Worm (Caenorhabditis elegans) whole organism, late embryonic: ENCODE results near the gene C23H4.8.

Experiments used
- T23F11.4 ChIP-seq: fragments of 200-800 bp; sonication (Bioruptor generic); optimal IDR thresholded peaks from 2 replicates; lab custom pipeline; 2018; ENCODE audit warnings: mild to moderate bottlenecking, missing genetic modification characterization, missing compliant biosample characterization
- ama-1 ChIP-seq: fragments of 150-350 bp; optimal IDR thresholded peaks from 2 replicates; lab custom pipeline; 2014
- ceh-22 ChIP-seq: sonication (generic microtip); optimal IDR thresholded peaks from 2 replicates; lab custom pipeline; 2017; ENCODE audit warnings: missing biosample characterization, missing genetic modification characterization
- ceh-48 ChIP-seq: sonication (generic microtip); optimal IDR thresholded peaks from 2 replicates; lab custom pipeline; 2016; ENCODE audit warnings: missing genetic modification characterization, inconsistent platforms, missing compliant biosample characterization
- elt-2 ChIP-seq: sonication (generic microtip); optimal IDR thresholded peaks from 2 replicates; lab custom pipeline; 2016; ENCODE audit warnings: missing genetic modification reagents, missing genetic modification characterization, missing compliant biosample characterization
- fkh-10 ChIP-seq: fragments of 150-350 bp; optimal IDR thresholded peaks from 2 replicates; lab custom pipeline; 2014; ENCODE audit warnings: missing biosample characterization, missing genetic modification reagents, missing genetic modification characterization
- nfya-1 ChIP-seq: sonication (generic microtip); optimal IDR thresholded peaks from 2 replicates; lab custom pipeline; 2017; ENCODE audit warnings: missing genetic modification characterization, mild to moderate bottlenecking, missing compliant biosample characterization, antibody characterized with exemption, moderate library complexity
- nhr-11 ChIP-seq: fragments of 150-350 bp; optimal IDR thresholded peaks from 2 replicates; lab custom pipeline; 2014; ENCODE audit warnings: missing biosample characterization, missing genetic modification characterization
- rnt-1 ChIP-seq: sonication (generic microtip); optimal IDR thresholded peaks from 2 replicates; lab custom pipeline; 2016; ENCODE audit warnings: missing genetic modification characterization, missing compliant biosample characterization
- sox-2 ChIP-seq: fragments of 200-800 bp; sonication (Bioruptor generic); IDR thresholded peaks from 2 replicates; pipeline ENCODE4 v1.3.6; 2022; ENCODE audit warnings: missing genetic modification reagents, missing genetic modification characterization, missing compliant biosample characterization
- tbx-2 ChIP-seq: sonication (generic microtip); optimal IDR thresholded peaks from 2 replicates; lab custom pipeline; 2016; ENCODE audit warnings: missing genetic modification characterization, missing compliant biosample characterization
- unc-42 ChIP-seq: sonication (generic microtip); optimal IDR thresholded peaks from 2 replicates; lab custom pipeline; 2016; ENCODE audit warnings: missing genotype, missing genetic modification characterization, missing compliant biosample characterization
- ztf-16 ChIP-seq: sonication (generic microtip); optimal IDR thresholded peaks from 2 replicates; lab custom pipeline; 2017; ENCODE audit warnings: missing genetic modification characterization, missing compliant biosample characterization

ce11 chrX:12198298-12198697 is 18.7 kb upstream of the C23H4.8 start:
- TF ChIP-seq nhr-11 (tag; lab: Kevin White, UChicago) (no peak), ztf-16 (tag; lab: Kevin White, UChicago) (no peak), tbx-2 (tag; lab: Kevin White, UChicago) (no peak), elt-2 (tag; lab: Kevin White, UChicago) (no peak), fkh-10 (GFP tag; lab: Kevin White, UChicago) (no peak), T23F11.4 (GFP tag; lab: Kevin White, UChicago) (no peak), ceh-22 (tag; lab: Kevin White, UChicago) (no peak), nfya-1 (tag; lab: Kevin White, UChicago) (no peak), ceh-48 (no peak), unc-42 (tag; lab: Kevin White, UChicago) (peak; percentile 22), rnt-1 (tag; lab: Kevin White, UChicago) (no peak), ama-1 (no peak), sox-2 (no peak)
